Fruit fly (Drosophila melanogaster) whole organism, wandering third instar larva: Measurements from ENCODE around the gene Bicra.
A peak's percentile ranks its signal among the peaks of the same experiment; 100 is the strongest.

Source experiments
- Abd-B ChIP-seq: fragments of >200 bp; optimal IDR thresholded peaks from 2 replicates; lab custom pipeline; 2017; ENCODE audit warnings: missing biosample characterization, missing genetic modification characterization
- CG32264 ChIP-seq: fragments of 200-800 bp; sonication (Bioruptor generic); optimal IDR thresholded peaks from 2 replicates; lab custom pipeline; 2016; ENCODE audit warnings: missing biosample characterization, missing genetic modification characterization
- CG9705 ChIP-seq: fragments of 200-800 bp; sonication (Bioruptor generic); optimal IDR thresholded peaks from 2 replicates; lab custom pipeline; 2018; ENCODE audit warnings: missing biosample characterization, mild to moderate bottlenecking, missing genetic modification characterization
- CrebA ChIP-seq: fragments of 200-800 bp; sonication (Bioruptor generic); optimal IDR thresholded peaks from 2 replicates; lab custom pipeline; 2016; ENCODE audit warnings: missing biosample characterization, mild to moderate bottlenecking, missing genetic modification characterization, borderline replicate concordance
- Dfd ChIP-seq: fragments of >200 bp; optimal IDR thresholded peaks from 2 replicates; lab custom pipeline; 2017; ENCODE audit warnings: missing biosample characterization, missing genetic modification characterization
- Dif ChIP-seq: fragments of 200-275, 200-300 bp; sonication (Bioruptor generic); optimal IDR thresholded peaks from 2 replicates; lab custom pipeline; 2018; ENCODE audit warnings: missing biosample characterization, missing genetic modification characterization; ENCODE audit not compliant: partially characterized antibody
- GATAd ChIP-seq: sonication (Bioruptor generic); optimal IDR thresholded peaks from 2 replicates; lab custom pipeline; 2016; ENCODE audit warnings: missing biosample characterization, missing genetic modification characterization
- HLH106 ChIP-seq: fragments of 200-800 bp; optimal IDR thresholded peaks from 3 replicates; lab custom pipeline; 2019; ENCODE audit warnings: missing biosample characterization, mild to moderate bottlenecking, missing genetic modification characterization, moderate library complexity
- Hnf4 ChIP-seq: fragments of 200-800 bp; sonication (Bioruptor generic); optimal IDR thresholded peaks from 2 replicates; lab custom pipeline; 2016; ENCODE audit warnings: missing biosample characterization, mild to moderate bottlenecking, missing genetic modification characterization
- Hr83 ChIP-seq: fragments of 200-300 bp; sonication (Bioruptor generic); optimal IDR thresholded peaks from 2 replicates; lab custom pipeline; 2016; ENCODE audit warnings: missing biosample characterization, mild to moderate bottlenecking, missing genetic modification characterization, moderate library complexity; ENCODE audit not compliant: poor library complexity, severe bottlenecking
- Myc ChIP-seq: fragments of >200 bp; optimal IDR thresholded peaks from 2 replicates; lab custom pipeline; 2017
- N ChIP-seq: fragments of >200 bp; optimal IDR thresholded peaks from 2 replicates; lab custom pipeline; 2018; ENCODE audit warnings: missing biosample characterization, missing external identifiers, missing genetic modification characterization
- OdsH ChIP-seq: fragments of 200-800 bp; sonication (Bioruptor generic); optimal IDR thresholded peaks from 2 replicates; lab custom pipeline; 2016; ENCODE audit warnings: missing biosample characterization, mild to moderate bottlenecking, missing genetic modification characterization
- Rel ChIP-seq, 2 experiments: fragments of 200-800 bp; sonication (Bioruptor generic) in 1 of 2; optimal IDR thresholded peaks; 2 replicates in 1 of 2; 3 replicates in 1 of 2; lab custom pipeline; 2016 to 2019; ENCODE audit warnings: mild to moderate bottlenecking in 2 of 2, missing biosample characterization in 2 of 2, missing genetic modification characterization in 2 of 2, moderate library complexity in 1 of 2
- Sp1 ChIP-seq: fragments of 200-800 bp; sonication (Bioruptor generic); optimal IDR thresholded peaks from 3 replicates; lab custom pipeline; 2019; ENCODE audit warnings: missing biosample characterization, mild to moderate bottlenecking, missing genetic modification characterization, moderate library complexity
- Vsx2 ChIP-seq: fragments of 200-300, 225-300 bp; sonication (Bioruptor generic); optimal IDR thresholded peaks from 2 replicates; lab custom pipeline; 2018; ENCODE audit warnings: missing biosample characterization, missing genetic modification characterization; ENCODE audit not compliant: partially characterized antibody
- br ChIP-seq: fragments of 200-800 bp; sonication (Bioruptor generic); optimal IDR thresholded peaks from 2 replicates; lab custom pipeline; 2016; ENCODE audit warnings: missing biosample characterization, missing genetic modification characterization
- dl ChIP-seq, 2 experiments: fragments of 175-275, 200-275 bp in 1 of 2; fragments of 200-275 bp in 1 of 2; sonication (Bioruptor generic); optimal IDR thresholded peaks; lab custom pipeline; 2018; ENCODE audit warnings: mild to moderate bottlenecking in 2 of 2, missing biosample characterization in 2 of 2, missing genetic modification characterization in 2 of 2, moderate library complexity in 2 of 2; ENCODE audit not compliant: partially characterized antibody in 2 of 2, insufficient read depth in 1 of 2
- dmrt93B ChIP-seq: fragments of 200-800 bp; sonication (Bioruptor generic); optimal IDR thresholded peaks from 2 replicates; lab custom pipeline; 2018; ENCODE audit warnings: missing biosample characterization, mild to moderate bottlenecking, missing genetic modification characterization
- dsf ChIP-seq: sonication (Bioruptor generic); optimal IDR thresholded peaks from 2 replicates; lab custom pipeline; 2016; ENCODE audit warnings: missing biosample characterization, missing genetic modification characterization, borderline replicate concordance
- ey ChIP-seq: fragments of 200-800 bp; sonication (Bioruptor generic); optimal IDR thresholded peaks from 2 replicates; lab custom pipeline; 2016; ENCODE audit warnings: missing biosample characterization, missing genetic modification characterization
- foxo ChIP-seq, 2 experiments: fragments of 200-800 bp; sonication (Bioruptor generic); optimal IDR thresholded peaks; 2 replicates in 1 of 2; 3 replicates in 1 of 2; lab custom pipeline; 2016 to 2017; ENCODE audit warnings: missing biosample characterization in 2 of 2, missing genetic modification characterization in 2 of 2
- fru ChIP-seq: fragments of 200-800 bp; sonication (Bioruptor generic); optimal IDR thresholded peaks from 3 replicates; lab custom pipeline; 2016; ENCODE audit warnings: missing biosample characterization, mild to moderate bottlenecking, missing genetic modification characterization
- h ChIP-seq: fragments of 200-800 bp; sonication (Bioruptor generic); optimal IDR thresholded peaks from 3 replicates; lab custom pipeline; 2016; ENCODE audit warnings: missing biosample characterization, mild to moderate bottlenecking, missing genetic modification characterization
- jim ChIP-seq: fragments of 175-275, 200-325 bp; sonication (Bioruptor generic); optimal IDR thresholded peaks from 2 replicates; lab custom pipeline; 2016; ENCODE audit warnings: missing biosample characterization, mild to moderate bottlenecking, missing genetic modification characterization
- lola ChIP-seq: fragments of >200 bp; optimal IDR thresholded peaks from 2 replicates; lab custom pipeline; 2017; ENCODE audit warnings: missing biosample characterization, missing genetic modification characterization
- pan ChIP-seq: fragments of >200 bp; optimal IDR thresholded peaks from 2 replicates; lab custom pipeline; 2017
- psq ChIP-seq: fragments of 200-800 bp; sonication (Bioruptor generic); optimal IDR thresholded peaks from 3 replicates; lab custom pipeline; 2017; ENCODE audit warnings: missing biosample characterization, mild to moderate bottlenecking, missing genetic modification characterization, moderate library complexity
- sage ChIP-seq: fragments of 200-800 bp; sonication (Bioruptor generic); optimal IDR thresholded peaks from 2 replicates; lab custom pipeline; 2016; ENCODE audit warnings: missing biosample characterization, mild to moderate bottlenecking, missing genetic modification characterization
- sv ChIP-seq: fragments of 200-800 bp; sonication (Bioruptor generic); optimal IDR thresholded peaks from 3 replicates; lab custom pipeline; 2016; ENCODE audit warnings: missing biosample characterization, missing genetic modification characterization
- tai ChIP-seq: sonication (Bioruptor generic); optimal IDR thresholded peaks from 2 replicates; lab custom pipeline; 2016; ENCODE audit warnings: missing biosample characterization, missing genetic modification characterization
- woc ChIP-seq: sonication (Bioruptor generic); optimal IDR thresholded peaks from 2 replicates; lab custom pipeline; 2016; ENCODE audit warnings: missing biosample characterization, mild to moderate bottlenecking, missing genetic modification characterization

Gene Bicra

dm6 chr3R:29130902-29131621 is 68.2 kb downstream of the Bicra start, which contains the start of the genes dgt6 and Vha100-1:
TSS of gene dgt6 (minus strand) at chr3R:29130972.
TSS of gene Vha100-1 (plus strand) at chr3R:29131193.
- TF ChIP-seq fru (no peak), psq (GFP tag; lab: Kevin White, UChicago) (no peak), OdsH (GFP tag; lab: Kevin White, UChicago) (no peak), N (no peak), CrebA (no peak), lola (GFP tag; lab: Kevin White, UChicago) (no peak), tai (no peak), Dfd (GFP tag; lab: Kevin White, UChicago) (no peak), dsf (no peak), HLH106 (tag; lab: Kevin White, UChicago) (peak; percentile 34), Sp1 (GFP tag; lab: Kevin White, UChicago) (peak; percentile 29), br (GFP tag; lab: Kevin White, UChicago) (no peak), Hnf4 (GFP tag; lab: Kevin White, UChicago) (no peak), dmrt93B (GFP tag; lab: Kevin White, UChicago) (no peak), Hr83 (GFP tag; lab: Kevin White, UChicago) (no peak), CG9705 (GFP tag; lab: Kevin White, UChicago) (peak; percentile 28), Rel (GFP tag; optimal IDR thresholded peaks at IDR 0.05; lab: Kevin White, UChicago) (no peak), Rel (tag; optimal IDR thresholded peaks at IDR 0.05; lab: Kevin White, UChicago) (peak; percentile 45), ey (GFP tag; lab: Kevin White, UChicago) (no peak), foxo (GFP tag; optimal IDR thresholded peaks at IDR 0.05; lab: Kevin White, UChicago) (no peak), jim (no peak), pan (lab: Kevin White, UChicago) (no peak), dl (GFP tag; optimal IDR thresholded peaks at IDR 0.05; lab: Kevin White, UChicago; ENCODE audit: insufficient read depth in 1 of 2, partially characterized antibody in 2 of 2) (no peak), Myc (lab: Kevin White, UChicago) (no peak), GATAd (no peak)

dm6 chr3R:29138407-29138806 is 75.6 kb downstream of the Bicra start, which contains the start of the genes Alg13 and superdeath:
TSS of gene Alg13 (minus strand) at chr3R:29138573.
TSS of gene superdeath (plus strand) at chr3R:29138662.
- TF ChIP-seq br (GFP tag; lab: Kevin White, UChicago): no peak
- TF ChIP-seq pan (lab: Kevin White, UChicago): no peak
- no peak for TF ChIP-seq Vsx2 (GFP tag; lab: Kevin White, UChicago)
- TF ChIP-seq Myc (lab: Kevin White, UChicago): peak; percentile 26
- TF ChIP-seq, all 38 proteins: peak for 1

dm6 chr3R:29138961-29139527 is 76.2 kb downstream of the Bicra start:
- TF ChIP-seq psq (GFP tag; lab: Kevin White, UChicago) (no peak), foxo (GFP tag; optimal IDR thresholded peaks at IDR 0.05; lab: Kevin White, UChicago) (no peak), woc (GFP tag; lab: Kevin White, UChicago) (no peak)

- TF ChIP-seq sv (no peak), GATAd (no peak), Rel (GFP tag; optimal IDR thresholded peaks at IDR 0.05; lab: Kevin White, UChicago) (no peak), Rel (tag; optimal IDR thresholded peaks at IDR 0.05; lab: Kevin White, UChicago) (peak; percentile 88), fru (no peak), jim (no peak), Hnf4 (GFP tag; lab: Kevin White, UChicago) (no peak)
Observed at dm6 chr3R:29139767-29140755, 77.2 kb downstream of the Bicra start.

- no peak for TF ChIP-seq Rel (GFP tag; optimal IDR thresholded peaks at IDR 0.05; lab: Kevin White, UChicago)
- no peak for TF ChIP-seq Rel (tag; optimal IDR thresholded peaks at IDR 0.05; lab: Kevin White, UChicago)
- no peak for TF ChIP-seq h (GFP tag; lab: Kevin White, UChicago)
- no peak for TF ChIP-seq foxo (GFP tag; optimal IDR thresholded peaks at IDR 0.05; lab: Kevin White, UChicago)
- no peak for TF ChIP-seq ey (GFP tag; lab: Kevin White, UChicago)
- no peak for TF ChIP-seq Dif (GFP tag; lab: Kevin White, UChicago)
- no peak for TF ChIP-seq OdsH (GFP tag; lab: Kevin White, UChicago)
- no peak for TF ChIP-seq Abd-B (GFP tag; lab: Kevin White, UChicago)
- TF ChIP-seq sage (GFP tag; lab: Kevin White, UChicago): no peak
- TF ChIP-seq dmrt93B (GFP tag; lab: Kevin White, UChicago): no peak
- TF ChIP-seq fru: no peak
- TF ChIP-seq lola (GFP tag; lab: Kevin White, UChicago): no peak
- no peak for TF ChIP-seq Hnf4 (GFP tag; lab: Kevin White, UChicago)
- no peak for TF ChIP-seq CG32264 (GFP tag; lab: Kevin White, UChicago)
- TF ChIP-seq, all 38 proteins: peak for 0
Observed at dm6 chr3R:29146710-29147109, 83.9 kb downstream of the Bicra start, which contains the start of gene CG14511. TSS of gene CG14511 (minus strand) at chr3R:29146893.
